Fruit fly (Drosophila melanogaster) whole organism, embryonic: ENCODE measurements around the gene pr.

Source experiments
- ATbp ChIP-seq: fragments of 200-800 bp; sonication (Bioruptor generic); optimal IDR thresholded peaks from 2 replicates; lab custom pipeline; 2017; ENCODE audit warnings: missing biosample characterization, mild to moderate bottlenecking, missing genetic modification characterization, missing genetic modification reagents
- Asciz ChIP-seq: fragments of 200-800 bp; sonication (Bioruptor generic); optimal IDR thresholded peaks from 2 replicates; lab custom pipeline; 2017; ENCODE audit warnings: missing biosample characterization, mild to moderate bottlenecking, missing genetic modification characterization, missing genetic modification reagents
- CG10431 ChIP-seq: fragments of 200-800 bp; sonication (Bioruptor generic); optimal IDR thresholded peaks from 3 replicates; lab custom pipeline; 2018; ENCODE audit warnings: missing biosample characterization, mild to moderate bottlenecking, missing genetic modification characterization
- CG11093 ChIP-seq: fragments of 200-800 bp; sonication (Bioruptor generic); IDR thresholded peaks from 3 replicates; pipeline ENCODE4 v1.3.6; 2022; ENCODE audit warnings: missing biosample characterization, missing genetic modification characterization
- CG11456 ChIP-seq: fragments of 200-800 bp; sonication (Bioruptor generic); IDR thresholded peaks from 3 replicates; pipeline ENCODE4 v1.3.6; 2022; ENCODE audit warnings: missing biosample characterization, missing genetic modification characterization
- CG11560 ChIP-seq: fragments of 200-800 bp; sonication (Bioruptor generic); IDR thresholded peaks from 3 replicates; pipeline ENCODE4 v1.3.6; 2022; ENCODE audit warnings: missing biosample characterization, missing genetic modification characterization
- CG12071 ChIP-seq: fragments of 200-800 bp; sonication (Bioruptor generic); optimal IDR thresholded peaks from 3 replicates; lab custom pipeline; 2018; ENCODE audit warnings: missing biosample characterization, mild to moderate bottlenecking, missing genetic modification characterization
- CG13775 ChIP-seq: fragments of 200-800 bp; sonication (Bioruptor generic); optimal IDR thresholded peaks from 3 replicates; lab custom pipeline; 2017; ENCODE audit warnings: missing biosample characterization, mild to moderate bottlenecking, missing genetic modification characterization
- CG17829 ChIP-seq: fragments of 200-800 bp; optimal IDR thresholded peaks from 2 replicates; lab custom pipeline; 2019; ENCODE audit warnings: missing biosample characterization, mild to moderate bottlenecking, missing genetic modification characterization, moderate library complexity
- CG1792 ChIP-seq: fragments of 200-800 bp; sonication (Bioruptor generic); optimal IDR thresholded peaks from 2 replicates; lab custom pipeline; 2016; ENCODE audit warnings: missing biosample characterization, missing genetic modification characterization
- CG18262 ChIP-seq: fragments of 200-800 bp; optimal IDR thresholded peaks from 3 replicates; lab custom pipeline; 2019; ENCODE audit warnings: missing biosample characterization, mild to moderate bottlenecking, missing genetic modification characterization, moderate library complexity
- CG18599 ChIP-seq: fragments of 200-800 bp; sonication (Bioruptor generic); optimal IDR thresholded peaks from 3 replicates; lab custom pipeline; 2017; ENCODE audit warnings: missing biosample characterization, missing genetic modification characterization, mild to moderate bottlenecking, moderate library complexity, missing genetic modification reagents
- CG18619 ChIP-seq: fragments of 200-800 bp; sonication (Bioruptor generic); optimal IDR thresholded peaks from 3 replicates; lab custom pipeline; 2017; ENCODE audit warnings: missing biosample characterization, mild to moderate bottlenecking, missing genetic modification characterization
- CG3065 ChIP-seq: fragments of 200-800 bp; sonication (Bioruptor generic); optimal IDR thresholded peaks from 2 replicates; lab custom pipeline; 2016; ENCODE audit warnings: missing biosample characterization, missing genetic modification characterization
- CG4282 ChIP-seq: fragments of 200-800 bp; sonication (Bioruptor generic); optimal IDR thresholded peaks from 2 replicates; lab custom pipeline; 2016; ENCODE audit warnings: missing biosample characterization, missing genetic modification characterization
- CG4730 ChIP-seq: fragments of 200-800 bp; sonication (Bioruptor generic); IDR thresholded peaks from 2 replicates; pipeline ENCODE4 v1.3.6; 2022; ENCODE audit warnings: missing biosample characterization, missing genetic modification characterization
- CG8478 ChIP-seq: fragments of >200 bp; optimal IDR thresholded peaks from 2 replicates; lab custom pipeline; 2018
- CG9215 ChIP-seq: fragments of 200-800 bp; sonication (Bioruptor generic); IDR thresholded peaks from 2 replicates; pipeline ENCODE4 v1.3.6; 2022; ENCODE audit warnings: missing biosample characterization, missing genetic modification characterization
- CG9437 ChIP-seq: fragments of 200-800 bp; sonication (Bioruptor generic); optimal IDR thresholded peaks from 2 replicates; lab custom pipeline; 2018; ENCODE audit warnings: missing biosample characterization, mild to moderate bottlenecking, missing genetic modification characterization
- CG9817 ChIP-seq: fragments of 200-800 bp; sonication (Bioruptor generic); optimal IDR thresholded peaks from 2 replicates; lab custom pipeline; 2018; ENCODE audit warnings: missing biosample characterization, mild to moderate bottlenecking, missing genetic modification characterization, moderate library complexity
- ERR ChIP-seq: fragments of 200-800 bp; sonication (Bioruptor generic); optimal IDR thresholded peaks from 2 replicates; lab custom pipeline; 2016; ENCODE audit warnings: missing biosample characterization, missing genetic modification characterization
- Fer1 ChIP-seq: fragments of 200-800 bp; sonication (Bioruptor generic); optimal IDR thresholded peaks from 2 replicates; lab custom pipeline; 2017; ENCODE audit warnings: missing biosample characterization, mild to moderate bottlenecking, missing genetic modification characterization
- Hr78 ChIP-seq, 2 experiments: fragments of 200-800 bp in 1 of 2; fragments of >200 bp in 1 of 2; sonication (Bioruptor generic) in 1 of 2; optimal IDR thresholded peaks; 2 replicates each; lab custom pipeline; 2017 to 2019; ENCODE audit warnings: missing biosample characterization in 2 of 2, missing genetic modification characterization in 2 of 2, mild to moderate bottlenecking in 1 of 2, moderate library complexity in 1 of 2
- Max ChIP-seq: fragments of 200-800 bp; sonication (Bioruptor generic); optimal IDR thresholded peaks from 2 replicates; lab custom pipeline; 2016; ENCODE audit warnings: missing biosample characterization, mild to moderate bottlenecking, missing genetic modification characterization
- NfI ChIP-seq: fragments of 200-800 bp; sonication (Bioruptor generic); optimal IDR thresholded peaks from 3 replicates; lab custom pipeline; 2018; ENCODE audit warnings: missing biosample characterization, mild to moderate bottlenecking, missing genetic modification characterization, moderate library complexity
- Oaz ChIP-seq: fragments of 200-800 bp; sonication (Bioruptor generic); IDR thresholded peaks from 2 replicates; pipeline ENCODE4 v1.3.6; 2022; ENCODE audit warnings: missing biosample characterization, missing genetic modification characterization
- Rfx ChIP-seq: fragments of 200-800 bp; sonication (Bioruptor generic); IDR thresholded peaks from 2 replicates; pipeline ENCODE4 v1.3.6; 2022; ENCODE audit warnings: missing biosample characterization, missing genetic modification characterization
- Sox100B ChIP-seq: fragments of 200-800 bp; sonication (Bioruptor generic); optimal IDR thresholded peaks from 3 replicates; lab custom pipeline; 2018; ENCODE audit warnings: missing biosample characterization, mild to moderate bottlenecking, missing genetic modification characterization
- TFAM ChIP-seq: fragments of 200-800 bp; sonication (Bioruptor generic); optimal IDR thresholded peaks from 2 replicates; lab custom pipeline; 2017; ENCODE audit warnings: missing biosample characterization, missing genetic modification characterization, inconsistent platforms
- ab ChIP-seq: fragments of 200-800 bp; sonication (Bioruptor generic); optimal IDR thresholded peaks from 2 replicates; lab custom pipeline; 2016; ENCODE audit warnings: missing biosample characterization, missing genetic modification characterization
- aop ChIP-seq: fragments of 200-800 bp; sonication (Bioruptor generic); IDR thresholded peaks from 2 replicates; pipeline ENCODE4 v1.3.6; 2022; ENCODE audit warnings: missing biosample characterization, missing genetic modification characterization
- bbx ChIP-seq: fragments of 200-800 bp; sonication (Bioruptor generic); IDR thresholded peaks from 2 replicates; pipeline ENCODE4 v1.3.6; 2022; ENCODE audit warnings: missing biosample characterization, missing genetic modification characterization; ENCODE audit not compliant: partially characterized antibody
- bcd ChIP-seq: fragments of 200-800 bp; sonication (Bioruptor generic); optimal IDR thresholded peaks from 2 replicates; lab custom pipeline; 2017; ENCODE audit warnings: missing biosample characterization, mild to moderate bottlenecking, missing genetic modification characterization
- bsh ChIP-seq, 2 experiments: fragments of 200-800 bp; sonication (Bioruptor generic); optimal IDR thresholded peaks; 2 replicates each; lab custom pipeline; 2017 to 2018; ENCODE audit warnings: mild to moderate bottlenecking in 2 of 2, missing biosample characterization in 2 of 2, missing genetic modification characterization in 2 of 2, moderate library complexity in 1 of 2
- crp ChIP-seq, 2 experiments: fragments of 200-800 bp; sonication (Bioruptor generic); optimal IDR thresholded peaks; 2 replicates in 1 of 2; 3 replicates in 1 of 2; lab custom pipeline; 2017; ENCODE audit warnings: missing biosample characterization in 2 of 2, missing genetic modification characterization in 2 of 2, mild to moderate bottlenecking in 1 of 2, moderate library complexity in 1 of 2
- danr ChIP-seq: fragments of 200-800 bp; sonication (Bioruptor generic); IDR thresholded peaks from 2 replicates; pipeline ENCODE4 v1.3.6; 2022; ENCODE audit warnings: missing biosample characterization, missing genetic modification characterization
- dmrt11E ChIP-seq: fragments of 200-800 bp; sonication (Bioruptor generic); optimal IDR thresholded peaks from 3 replicates; lab custom pipeline; 2018; ENCODE audit warnings: missing biosample characterization, mild to moderate bottlenecking, missing genetic modification characterization, moderate library complexity
- fd64A ChIP-seq: fragments of 200-800 bp; sonication (Bioruptor generic); optimal IDR thresholded peaks from 3 replicates; lab custom pipeline; 2018; ENCODE audit warnings: missing biosample characterization, mild to moderate bottlenecking, missing genetic modification characterization
- fru ChIP-seq: fragments of >200 bp; optimal IDR thresholded peaks from 2 replicates; lab custom pipeline; 2017
- gro ChIP-seq: fragments of 200-800 bp; sonication (Bioruptor generic); optimal IDR thresholded peaks from 2 replicates; lab custom pipeline; 2016; ENCODE audit warnings: missing biosample characterization, missing genetic modification characterization
- gt ChIP-seq: fragments of 200-800 bp; sonication (Bioruptor generic); IDR thresholded peaks from 2 replicates; pipeline ENCODE4 v1.3.6; 2022; ENCODE audit warnings: missing biosample characterization, missing genetic modification characterization
- knrl ChIP-seq: fragments of 200-800 bp; sonication (Bioruptor generic); IDR thresholded peaks from 3 replicates; pipeline ENCODE4 v1.3.6; 2022; ENCODE audit warnings: missing biosample characterization, missing genetic modification characterization; ENCODE audit not compliant: partially characterized antibody
- lmd ChIP-seq: fragments of 200-800 bp; sonication (Bioruptor generic); IDR thresholded peaks from 2 replicates; pipeline ENCODE4 v1.3.6; 2022; ENCODE audit warnings: missing biosample characterization, missing genetic modification characterization
- nau ChIP-seq: fragments of 200-800 bp; sonication (Bioruptor generic); optimal IDR thresholded peaks from 3 replicates; lab custom pipeline; 2017; ENCODE audit warnings: missing biosample characterization, mild to moderate bottlenecking, missing genetic modification characterization, missing genetic modification reagents
- salm ChIP-seq: fragments of 200-800 bp; sonication (Bioruptor generic); optimal IDR thresholded peaks from 2 replicates; lab custom pipeline; 2018; ENCODE audit warnings: missing biosample characterization, mild to moderate bottlenecking, missing genetic modification characterization
- sens-2 ChIP-seq: fragments of 200-800 bp; sonication (Bioruptor generic); IDR thresholded peaks from 2 replicates; pipeline ENCODE4 v1.3.6; 2022; ENCODE audit warnings: missing biosample characterization, missing genetic modification characterization
- tll ChIP-seq, 2 experiments: fragments of 200-800 bp in 1 of 2; fragments of >200 bp in 1 of 2; sonication (Bioruptor generic) in 1 of 2; optimal IDR thresholded peaks; 2 replicates each; lab custom pipeline; 2017 to 2019; ENCODE audit warnings: missing biosample characterization in 2 of 2, missing genetic modification characterization in 2 of 2, mild to moderate bottlenecking in 1 of 2, moderate library complexity in 1 of 2
- wor ChIP-seq: fragments of 200-800 bp; sonication (Bioruptor generic); IDR thresholded peaks from 2 replicates; pipeline ENCODE4 v1.3.6; 2022; ENCODE audit warnings: missing biosample characterization, missing genetic modification characterization

Gene pr

dm6 chr2L:20120388-20121232, 45.4 kb upstream of the pr start (continued):
- TF ChIP-seq CG11560 (tag; lab: Robert Waterston, UW) = peak; percentile 90
- TF ChIP-seq CG8478 (lab: Kevin White, UChicago) = peak; percentile 90
- TF ChIP-seq ERR (GFP tag; lab: Kevin White, UChicago) = peak; percentile 59
- peak; percentile 96 for TF ChIP-seq lmd (GFP tag; lab: Robert Waterston, UW)
- TF ChIP-seq Hr78 (GFP tag; optimal IDR thresholded peaks at IDR 0.05; lab: Kevin White, UChicago) = no peak
- peak; percentile 57 for TF ChIP-seq Sox100B (GFP tag; lab: Kevin White, UChicago)
- TF ChIP-seq tll (GFP tag; optimal IDR thresholded peaks at IDR 0.05; lab: Kevin White, UChicago) = peak in 1 of 2 experiments; percentile 62
- TF ChIP-seq CG18262 (tag; lab: Kevin White, UChicago) = peak; percentile 83
- peak; percentile 82 for TF ChIP-seq danr
- TF ChIP-seq CG17829 (tag; lab: Kevin White, UChicago) = peak; percentile 87
- TF ChIP-seq CG9437 (GFP tag; lab: Kevin White, UChicago) = peak; percentile 68
- peak; percentile 60 for TF ChIP-seq CG12071 (GFP tag; lab: Kevin White, UChicago)
- TF ChIP-seq CG11093 (GFP tag; lab: Robert Waterston, UW) = peak; percentile 83; the same call in 2 of the 3 replicates
- TF ChIP-seq bbx (GFP tag; lab: Robert Waterston, UW) = peak; percentile 59
- TF ChIP-seq Asciz = peak; percentile 63
- peak; percentile 42 for TF ChIP-seq ATbp
- TF ChIP-seq Fer1 (GFP tag; lab: Kevin White, UChicago) = peak; percentile 49
- TF ChIP-seq bcd (GFP tag; lab: Kevin White, UChicago) = peak; percentile 86
- TF ChIP-seq Max (GFP tag; lab: Kevin White, UChicago) = peak; percentile 60
- TF ChIP-seq CG18599 (GFP tag; lab: Kevin White, UChicago) = peak; percentile 74
- peak; percentile 100 for TF ChIP-seq CG11456 (GFP tag; lab: Robert Waterston, UW)
- TF ChIP-seq wor (GFP tag; lab: Robert Waterston, UW) = peak; percentile 73
- TF ChIP-seq gt = peak; percentile 79; the same call in 1 of the 2 replicates
- TF ChIP-seq fd64A (GFP tag; lab: Kevin White, UChicago) = no peak
- no peak for TF ChIP-seq gro (GFP tag; lab: Kevin White, UChicago)
- peak; percentile 72 for TF ChIP-seq dmrt11E
- peak in 1 of 2 experiments; percentile 23 for TF ChIP-seq crp (GFP tag; optimal IDR thresholded peaks at IDR 0.05; lab: Kevin White, UChicago)
- TF ChIP-seq CG3065 (GFP tag; lab: Kevin White, UChicago) = peak; percentile 70
- peak; percentile 40 for TF ChIP-seq nau (GFP tag; lab: Kevin White, UChicago)
- TF ChIP-seq salm = no peak
- peak; percentile 78 for TF ChIP-seq CG18619 (GFP tag; lab: Kevin White, UChicago)
- peak; percentile 93 for TF ChIP-seq ab
- no peak for TF ChIP-seq TFAM (GFP tag; lab: Kevin White, UChicago)
- peak; percentile 82 for TF ChIP-seq aop (GFP tag; lab: Robert Waterston, UW)
- TF ChIP-seq Rfx (GFP tag; lab: Robert Waterston, UW) = peak; percentile 99
- TF ChIP-seq NfI (GFP tag; lab: Kevin White, UChicago) = peak; percentile 90
- peak; percentile 75 for TF ChIP-seq CG13775
- TF ChIP-seq sens-2 (GFP tag; lab: Robert Waterston, UW) = peak; percentile 79
- peak; percentile 93 for TF ChIP-seq CG4730
- TF ChIP-seq Oaz (GFP tag; lab: Robert Waterston, UW) = peak; percentile 85
- peak; percentile 21 to 70 for TF ChIP-seq bsh (GFP tag; optimal IDR thresholded peaks at IDR 0.05; lab: Kevin White, UChicago)
- TF ChIP-seq fru (lab: Kevin White, UChicago) = no peak
- peak; percentile 75 for TF ChIP-seq knrl (GFP tag; lab: Robert Waterston, UW)
- peak; percentile 78 for TF ChIP-seq CG1792
- peak; percentile 86 for TF ChIP-seq CG9215 (GFP tag; lab: Robert Waterston, UW)
- peak; percentile 91 for TF ChIP-seq CG9817 (tag; lab: Kevin White, UChicago)
- no peak for TF ChIP-seq CG10431 (GFP tag; lab: Kevin White, UChicago)
- TF ChIP-seq CG4282 = peak; percentile 80
